Worm (Caenorhabditis elegans) whole organism, young adult: ENCODE results near the gene F53G2.13.

ENCODE experiments used
- B0261.1 ChIP-seq: sonication (generic microtip); optimal IDR thresholded peaks from 2 replicates; lab custom pipeline; 2016; ENCODE audit warnings: mild to moderate bottlenecking, missing genetic modification characterization, moderate library complexity, missing compliant biosample characterization
- C17E4.6 ChIP-seq: fragments of 200-800 bp; sonication (Bioruptor generic); IDR thresholded peaks from 2 replicates; pipeline ENCODE4 v1.3.6; 2022; ENCODE audit warnings: missing genetic modification reagents, missing genetic modification characterization, missing compliant biosample characterization
- F10E7.11 ChIP-seq: sonication (generic microtip); optimal IDR thresholded peaks from 2 replicates; lab custom pipeline; 2017; ENCODE audit warnings: mild to moderate bottlenecking, missing genetic modification characterization, moderate library complexity, missing compliant biosample characterization
- F22D6.2 ChIP-seq: sonication (generic microtip); optimal IDR thresholded peaks from 2 replicates; lab custom pipeline; 2016; ENCODE audit warnings: mild to moderate bottlenecking, missing genetic modification characterization, missing compliant biosample characterization
- F23B12.7 ChIP-seq: sonication (generic microtip); optimal IDR thresholded peaks from 2 replicates; lab custom pipeline; 2017; ENCODE audit warnings: missing genetic modification characterization, mild to moderate bottlenecking, missing compliant biosample characterization, antibody characterized with exemption, moderate library complexity; ENCODE audit not compliant: insufficient read depth
- F55B11.4 ChIP-seq: sonication (generic microtip); optimal IDR thresholded peaks from 2 replicates; lab custom pipeline; 2016; ENCODE audit warnings: missing compliant biosample characterization, missing genetic modification characterization, borderline replicate concordance; ENCODE audit not compliant: insufficient read depth
- F57C9.4 ChIP-seq: sonication (generic microtip); optimal IDR thresholded peaks from 2 replicates; lab custom pipeline; 2017; ENCODE audit warnings: mild to moderate bottlenecking, missing genetic modification characterization, missing compliant biosample characterization
- K11D2.4 ChIP-seq: fragments of 200-800 bp; sonication (Bioruptor generic); IDR thresholded peaks from 2 replicates; pipeline ENCODE4 v1.3.6; 2022; ENCODE audit warnings: missing genetic modification reagents, missing genetic modification characterization, missing compliant biosample characterization
- K12H6.12 ChIP-seq: fragments of 200-800 bp; sonication (Bioruptor generic); optimal IDR thresholded peaks from 2 replicates; lab custom pipeline; 2018; ENCODE audit warnings: mild to moderate bottlenecking, missing genetic modification characterization, missing compliant biosample characterization
- T07F8.4 ChIP-seq: sonication (generic microtip); optimal IDR thresholded peaks from 2 replicates; lab custom pipeline; 2016; ENCODE audit warnings: mild to moderate bottlenecking, missing genetic modification characterization, moderate library complexity, missing compliant biosample characterization
- T26A5.8 ChIP-seq: sonication (generic microtip); optimal IDR thresholded peaks from 2 replicates; lab custom pipeline; 2016; ENCODE audit warnings: missing genetic modification characterization, missing compliant biosample characterization
- Y53F4B.3 ChIP-seq: fragments of 200-800 bp; sonication (Bioruptor generic); IDR thresholded peaks from 2 replicates; pipeline ENCODE4 v1.3.6; 2022; ENCODE audit warnings: missing genetic modification reagents, missing genetic modification characterization, missing compliant biosample characterization
- akir-1 ChIP-seq: fragments of 200-800 bp; sonication (Bioruptor generic); optimal IDR thresholded peaks from 2 replicates; lab custom pipeline; 2018; ENCODE audit warnings: mild to moderate bottlenecking, missing genetic modification characterization, moderate library complexity, missing compliant biosample characterization
- athp-1 ChIP-seq: sonication (generic microtip); optimal IDR thresholded peaks from 2 replicates; lab custom pipeline; 2017; ENCODE audit warnings: mild to moderate bottlenecking, missing genetic modification characterization, missing compliant biosample characterization
- bed-1 ChIP-seq: fragments of 200-800 bp; sonication (Bioruptor generic); IDR thresholded peaks from 2 replicates; pipeline ENCODE4 v1.3.6; 2022; ENCODE audit warnings: missing genetic modification reagents, missing genetic modification characterization, missing compliant biosample characterization
- cebp-2 ChIP-seq: fragments of 200-800 bp; sonication (Bioruptor generic); IDR thresholded peaks from 2 replicates; pipeline ENCODE4 v1.3.6; 2022; ENCODE audit warnings: missing genetic modification characterization, missing compliant biosample characterization
- ceh-100 ChIP-seq: fragments of 200-800 bp; sonication (Bioruptor generic); IDR thresholded peaks from 2 replicates; pipeline ENCODE4 v1.3.6; 2022; ENCODE audit warnings: missing genetic modification reagents, missing genetic modification characterization, missing compliant biosample characterization
- ceh-27 ChIP-seq: fragments of 200-800 bp; sonication (Bioruptor generic); optimal IDR thresholded peaks from 2 replicates; lab custom pipeline; 2018; ENCODE audit warnings: mild to moderate bottlenecking, missing genetic modification characterization, moderate library complexity, missing compliant biosample characterization
- chd-7 ChIP-seq: sonication (generic microtip); optimal IDR thresholded peaks from 2 replicates; lab custom pipeline; 2016; ENCODE audit warnings: mild to moderate bottlenecking, missing genetic modification characterization, moderate library complexity, missing compliant biosample characterization
- die-1 ChIP-seq: sonication (generic microtip); optimal IDR thresholded peaks from 2 replicates; lab custom pipeline; 2016; ENCODE audit warnings: missing genotype, mild to moderate bottlenecking, missing genetic modification characterization, missing compliant biosample characterization
- egl-18 ChIP-seq: fragments of 200-800 bp; sonication (Bioruptor generic); IDR thresholded peaks from 2 replicates; pipeline ENCODE4 v1.3.6; 2022; ENCODE audit warnings: missing genetic modification reagents, missing genetic modification characterization, missing compliant biosample characterization
- fkh-3 ChIP-seq: sonication (generic microtip); optimal IDR thresholded peaks from 2 replicates; lab custom pipeline; 2016; ENCODE audit warnings: mild to moderate bottlenecking, missing genetic modification characterization, missing compliant biosample characterization
- gei-17 ChIP-seq: fragments of 200-800 bp; sonication (Bioruptor generic); optimal IDR thresholded peaks from 2 replicates; lab custom pipeline; 2018; ENCODE audit warnings: mild to moderate bottlenecking, missing genetic modification characterization, missing compliant biosample characterization
- hlh-26 ChIP-seq: fragments of 200-800 bp; sonication (Bioruptor generic); conservative IDR thresholded peaks from 2 replicates; pipeline ENCODE4 v1.3.6; 2022; ENCODE audit warnings: missing genetic modification reagents, missing genetic modification characterization, missing compliant biosample characterization
- hsf-1 ChIP-seq: fragments of 200-800 bp; sonication (Bioruptor generic); IDR thresholded peaks from 2 replicates; pipeline ENCODE4 v1.3.6; 2022; ENCODE audit warnings: missing genetic modification reagents, missing genetic modification characterization, missing compliant biosample characterization
- lag-1 ChIP-seq: fragments of 200-800 bp; sonication (Bioruptor generic); IDR thresholded peaks from 2 replicates; pipeline ENCODE4 v1.3.6; 2022; ENCODE audit warnings: missing genetic modification reagents, missing genetic modification characterization, missing compliant biosample characterization
- lir-1 ChIP-seq: fragments of 200-800 bp; sonication (Bioruptor generic); conservative IDR thresholded peaks from 2 replicates; pipeline ENCODE4 v1.3.6; 2022; ENCODE audit warnings: missing genetic modification reagents, missing genetic modification characterization, missing compliant biosample characterization
- lsy-27 ChIP-seq: sonication (generic microtip); optimal IDR thresholded peaks from 2 replicates; lab custom pipeline; 2017; ENCODE audit warnings: missing genetic modification characterization, mild to moderate bottlenecking, missing compliant biosample characterization, antibody characterized with exemption, missing genotype, borderline replicate concordance; ENCODE audit not compliant: insufficient read depth
- madf-10 ChIP-seq: sonication (generic microtip); optimal IDR thresholded peaks from 2 replicates; lab custom pipeline; 2016; ENCODE audit warnings: mild to moderate bottlenecking, missing genetic modification characterization, missing compliant biosample characterization
- madf-8 ChIP-seq: fragments of 200-800 bp; sonication (Bioruptor generic); conservative IDR thresholded peaks from 2 replicates; pipeline ENCODE4 v1.3.6; 2022; ENCODE audit warnings: missing genetic modification reagents, missing genetic modification characterization, missing compliant biosample characterization
- mcd-1 ChIP-seq: fragments of 200-800 bp; sonication (Bioruptor generic); IDR thresholded peaks from 2 replicates; pipeline ENCODE4 v1.3.6; 2022; ENCODE audit warnings: missing genetic modification reagents, missing genetic modification characterization, missing compliant biosample characterization
- nfya-2 ChIP-seq: fragments of 200-800 bp; sonication (Bioruptor generic); IDR thresholded peaks from 2 replicates; pipeline ENCODE4 v1.3.6; 2022; ENCODE audit warnings: missing genetic modification reagents, missing genetic modification characterization, missing compliant biosample characterization
- nhr-120 ChIP-seq: fragments of 200-800 bp; sonication (Bioruptor generic); IDR thresholded peaks from 2 replicates; pipeline ENCODE4 v1.3.6; 2022; ENCODE audit warnings: missing genetic modification characterization, missing compliant biosample characterization
- nhr-90 ChIP-seq: sonication (generic microtip); optimal IDR thresholded peaks from 2 replicates; lab custom pipeline; 2016; ENCODE audit warnings: missing genotype, mild to moderate bottlenecking, missing genetic modification characterization, missing compliant biosample characterization
- rec-8 ChIP-seq, 2 experiments: sonication (generic microtip); optimal IDR thresholded peaks; 2 replicates each; lab custom pipeline; 2016; ENCODE audit warnings: mild to moderate bottlenecking in 2 of 2, missing genetic modification characterization in 2 of 2, missing genetic modification reagents in 2 of 2, missing genotype in 2 of 2, missing biosample characterization in 1 of 2, missing compliant biosample characterization in 1 of 2, moderate library complexity in 1 of 2
- sptf-2 ChIP-seq: fragments of 200-800 bp; sonication (Bioruptor generic); optimal IDR thresholded peaks from 2 replicates; lab custom pipeline; 2018; ENCODE audit warnings: mild to moderate bottlenecking, missing genetic modification characterization, missing compliant biosample characterization
- tbp1 ChIP-seq: fragments of 200-800 bp; sonication (Bioruptor generic); optimal IDR thresholded peaks from 2 replicates; lab custom pipeline; 2018; ENCODE audit warnings: mild to moderate bottlenecking, missing genetic modification characterization, missing compliant biosample characterization
- unc-62 ChIP-seq: fragments of 150-350 bp; optimal IDR thresholded peaks from 2 replicates; lab custom pipeline; 2014; ENCODE audit warnings: missing biosample characterization, missing genetic modification reagents, missing genetic modification characterization
- zfh-2 ChIP-seq: fragments of 200-800 bp; sonication (Bioruptor generic); conservative IDR thresholded peaks from 2 replicates; pipeline ENCODE4 v1.3.6; 2022; ENCODE audit warnings: missing genetic modification reagents, missing genetic modification characterization, missing compliant biosample characterization
- zim-3 ChIP-seq: sonication (generic microtip); optimal IDR thresholded peaks from 2 replicates; lab custom pipeline; 2017; ENCODE audit warnings: mild to moderate bottlenecking, missing genetic modification characterization, moderate library complexity, missing compliant biosample characterization
- ztf-25 ChIP-seq: fragments of 200-800 bp; sonication (Bioruptor generic); IDR thresholded peaks from 2 replicates; pipeline ENCODE4 v1.3.6; 2022; ENCODE audit warnings: missing genetic modification reagents, missing genetic modification characterization, missing compliant biosample characterization
- ztf-3 ChIP-seq: fragments of 200-800 bp; sonication (Bioruptor generic); optimal IDR thresholded peaks from 2 replicates; lab custom pipeline; 2018; ENCODE audit warnings: mild to moderate bottlenecking, missing genetic modification characterization, missing compliant biosample characterization

Gene F53G2.13

DNA sequence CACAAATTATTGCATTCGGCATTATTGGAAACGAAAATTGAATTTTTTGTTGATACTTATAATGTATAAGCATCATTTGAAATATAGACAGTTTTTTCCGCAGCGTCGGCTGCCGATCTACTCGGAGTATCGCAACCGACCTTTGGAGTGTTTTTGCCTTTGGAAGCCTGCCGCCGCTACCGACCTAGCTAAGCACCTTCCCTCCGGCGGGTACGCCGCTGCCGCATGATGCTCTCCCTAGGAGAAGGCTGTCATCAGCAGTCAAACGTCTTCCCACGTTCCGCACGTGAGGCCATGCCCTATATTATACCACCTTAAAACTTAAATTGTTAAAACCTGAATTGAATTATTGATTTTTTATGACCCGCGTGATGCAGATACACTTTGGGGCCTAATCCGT, 34.9 kb downstream of the F53G2.13 start:
- TF ChIP-seq zfh-2 (GFP tag; lab: Robert Waterston, UW) (peak; percentile 69), K12H6.12 (no peak)

- TF ChIP-seq gei-17 (GFP tag; lab: Kevin White, UChicago) (no peak), rec-8 (tag; optimal IDR thresholded peaks at IDR 0.05; lab: Kevin White, UChicago) (no peak), madf-8 (no peak), T26A5.8 (tag; lab: Kevin White, UChicago) (no peak), chd-7 (tag; lab: Kevin White, UChicago) (no peak), ztf-25 (GFP tag; lab: Robert Waterston, UW) (no peak), F55B11.4 (no peak), bed-1 (no peak), die-1 (tag; lab: Kevin White, UChicago) (no peak), F23B12.7 (no peak), hlh-26 (GFP tag; lab: Robert Waterston, UW) (no peak), akir-1 (no peak), madf-10 (tag; lab: Kevin White, UChicago) (no peak), nhr-90 (tag; lab: Kevin White, UChicago) (no peak)
Measured at ce11 chrII:2521960-2522359, 38.4 kb downstream of the F53G2.13 start, which contains the start of gene bath-13. bath-13 (minus strand) TSS chrII:2522060.

ce11 chrII:2525652-2526051, 42.0 kb downstream of the F53G2.13 start:
- no peak for TF ChIP-seq ceh-100 (GFP tag; lab: Robert Waterston, UW)
- TF ChIP-seq ztf-3 (GFP tag; lab: Kevin White, UChicago): no peak
- no peak for TF ChIP-seq T07F8.4 (tag; lab: Kevin White, UChicago)
- TF ChIP-seq fkh-3 (tag; lab: Kevin White, UChicago): no peak
- TF ChIP-seq madf-8: no peak
- TF ChIP-seq lsy-27 (tag; lab: Kevin White, UChicago): no peak
- no peak for TF ChIP-seq cebp-2 (GFP tag; lab: Robert Waterston, UW)
- TF ChIP-seq mcd-1: no peak
- TF ChIP-seq nhr-120 (GFP tag; lab: Robert Waterston, UW): no peak

DNA sequence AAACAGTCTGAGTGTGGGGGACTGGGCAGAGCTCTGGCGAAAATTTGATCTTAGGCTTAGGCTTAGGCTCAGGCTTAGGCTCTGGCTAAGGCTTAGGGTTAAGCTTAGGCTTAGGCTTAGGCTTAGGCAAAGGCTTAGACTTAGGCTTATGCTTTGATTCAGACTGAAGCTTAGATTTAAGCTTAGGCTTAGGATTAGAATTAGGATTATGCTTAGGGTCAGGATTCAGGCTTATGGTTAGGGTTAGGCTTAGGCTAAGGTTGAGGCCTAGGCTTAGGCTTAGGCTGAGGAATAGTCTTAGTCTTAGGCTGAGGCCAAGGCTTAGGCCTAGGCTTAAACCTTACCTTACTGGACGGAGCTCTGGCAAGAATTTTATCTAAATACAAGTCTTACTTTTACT, 43.3 kb downstream of the F53G2.13 start:
- TF ChIP-seq lir-1: no peak
- TF ChIP-seq C17E4.6: no peak
- no peak for TF ChIP-seq lag-1
- no peak for TF ChIP-seq F22D6.2 (tag; lab: Kevin White, UChicago)
- TF ChIP-seq die-1 (tag; lab: Kevin White, UChicago): no peak
- TF ChIP-seq sptf-2 (GFP tag; lab: Kevin White, UChicago): no peak
- no peak for TF ChIP-seq athp-1 (tag; lab: Kevin White, UChicago)

DNA sequence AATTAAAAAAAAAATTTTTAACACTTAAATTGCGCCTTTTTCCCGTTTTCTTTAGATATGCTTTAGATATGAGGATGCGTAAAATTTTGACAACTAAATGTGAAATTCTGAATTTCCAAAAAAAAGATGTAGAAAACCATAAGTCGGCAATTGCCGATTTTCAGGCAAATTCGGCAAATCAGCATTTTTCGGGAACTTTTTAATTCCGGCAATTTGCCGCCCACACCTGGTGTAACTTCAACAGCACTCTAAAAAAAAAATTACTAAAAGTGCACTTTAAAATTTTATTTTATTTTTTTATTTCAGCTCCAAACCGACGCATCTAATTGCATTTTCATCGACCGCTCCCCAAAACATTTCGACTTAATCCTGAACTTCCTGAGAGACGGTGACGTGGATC, 46.9 kb downstream of the F53G2.13 start, which contains the start of gene K02F6.6:
TSS of gene K02F6.6 (plus strand) at position 301 of the 400 bp plus-strand sequence.
- TF ChIP-seq lir-1 (no peak), F10E7.11 (tag; lab: Kevin White, UChicago) (no peak), hsf-1 (no peak), tbp1 (GFP tag; lab: Kevin White, UChicago) (no peak), K11D2.4 (no peak), F57C9.4 (no peak), egl-18 (GFP tag; lab: Robert Waterston, UW) (no peak), hlh-26 (GFP tag; lab: Robert Waterston, UW) (no peak), ceh-27 (GFP tag; lab: Kevin White, UChicago) (no peak), unc-62 (no peak), Y53F4B.3 (no peak), zim-3 (tag; lab: Kevin White, UChicago) (no peak), chd-7 (tag; lab: Kevin White, UChicago) (no peak), lsy-27 (tag; lab: Kevin White, UChicago) (no peak), B0261.1 (no peak), nfya-2 (GFP tag; lab: Robert Waterston, UW) (no peak)
